Fruit fly (Drosophila melanogaster) whole organism, prepupa: ENCODE results near the gene CG43407.

Source experiments
- CG11294 ChIP-seq: fragments of 200-800 bp; sonication (Bioruptor generic); IDR thresholded peaks from 2 replicates; pipeline ENCODE4 v1.3.6; 2022; ENCODE audit warnings: missing biosample characterization, missing genetic modification characterization
- CG11762 ChIP-seq: fragments of 200-800 bp; sonication (Bioruptor generic); optimal IDR thresholded peaks from 3 replicates; lab custom pipeline; 2016; ENCODE audit warnings: missing biosample characterization, missing genetic modification characterization; ENCODE audit not compliant: insufficient read depth
- CG11902 ChIP-seq: fragments of 200-800 bp; sonication (Bioruptor generic); optimal IDR thresholded peaks from 3 replicates; lab custom pipeline; 2016; ENCODE audit warnings: missing biosample characterization, missing genetic modification characterization
- CG15336 ChIP-seq: fragments of 200-800 bp; sonication (Bioruptor generic); IDR thresholded peaks from 2 replicates; pipeline ENCODE4 v1.3.6; 2022; ENCODE audit warnings: missing biosample characterization, missing genetic modification characterization
- CG1621 ChIP-seq: fragments of 200-800 bp; sonication (Bioruptor generic); optimal IDR thresholded peaks from 3 replicates; lab custom pipeline; 2018; ENCODE audit warnings: missing biosample characterization, mild to moderate bottlenecking, missing genetic modification characterization
- CG16779 ChIP-seq: fragments of 200-800 bp; sonication (Bioruptor generic); optimal IDR thresholded peaks from 3 replicates; lab custom pipeline; 2017; ENCODE audit warnings: missing biosample characterization, mild to moderate bottlenecking, missing genetic modification characterization
- CG3032 ChIP-seq: fragments of 200-800 bp; optimal IDR thresholded peaks from 2 replicates; lab custom pipeline; 2019; ENCODE audit warnings: missing biosample characterization, mild to moderate bottlenecking, missing genetic modification characterization, moderate library complexity
- CG31627 ChIP-seq: fragments of 200-800 bp; sonication (Bioruptor generic); optimal IDR thresholded peaks from 3 replicates; lab custom pipeline; 2016; ENCODE audit warnings: missing biosample characterization, missing genetic modification characterization
- CG32006 ChIP-seq: fragments of 200-800 bp; sonication (Bioruptor generic); optimal IDR thresholded peaks from 3 replicates; lab custom pipeline; 2017; ENCODE audit warnings: missing biosample characterization, mild to moderate bottlenecking, missing genetic modification characterization
- CG34406 ChIP-seq: fragments of 200-800 bp; sonication (Bioruptor generic); optimal IDR thresholded peaks from 3 replicates; lab custom pipeline; 2016; ENCODE audit warnings: missing biosample characterization, missing genetic modification characterization
- CG3919 ChIP-seq: fragments of 200-800 bp; sonication (Bioruptor generic); optimal IDR thresholded peaks from 3 replicates; lab custom pipeline; 2016; ENCODE audit warnings: missing biosample characterization, missing genetic modification characterization
- CG6276 ChIP-seq: fragments of 200-800 bp; sonication (Bioruptor generic); optimal IDR thresholded peaks from 2 replicates; lab custom pipeline; 2017; ENCODE audit warnings: missing biosample characterization, mild to moderate bottlenecking, missing genetic modification characterization
- CG6854 ChIP-seq: fragments of 200-800 bp; sonication (Bioruptor generic); optimal IDR thresholded peaks from 2 replicates; lab custom pipeline; 2017; ENCODE audit warnings: missing biosample characterization, mild to moderate bottlenecking, missing genetic modification characterization
- CG7368 ChIP-seq: fragments of 200-800 bp; sonication (Bioruptor generic); optimal IDR thresholded peaks from 3 replicates; lab custom pipeline; 2016; ENCODE audit warnings: missing biosample characterization, missing genetic modification characterization
- CG8319 ChIP-seq: fragments of 200-800 bp; sonication (Bioruptor generic); optimal IDR thresholded peaks from 3 replicates; lab custom pipeline; 2016; ENCODE audit warnings: missing biosample characterization, missing genetic modification characterization
- CG8632 ChIP-seq: fragments of 200-800 bp; sonication (Bioruptor generic); optimal IDR thresholded peaks from 3 replicates; lab custom pipeline; 2016; ENCODE audit warnings: missing biosample characterization, missing genetic modification characterization
- CG9139 ChIP-seq: fragments of 200-800 bp; sonication (Bioruptor generic); optimal IDR thresholded peaks from 3 replicates; lab custom pipeline; 2017; ENCODE audit warnings: missing biosample characterization, mild to moderate bottlenecking, missing genetic modification characterization
- Eip75B ChIP-seq: fragments of 200-800 bp; sonication (Bioruptor generic); optimal IDR thresholded peaks from 3 replicates; lab custom pipeline; 2016; ENCODE audit warnings: missing biosample characterization, missing genetic modification characterization
- Eip78C ChIP-seq: fragments of 200-800 bp; sonication (Bioruptor generic); peaks from one replicate; lab custom pipeline; 2016; ENCODE audit warnings: missing biosample characterization, missing genetic modification characterization
- Ets21C ChIP-seq: fragments of 200-800 bp; sonication (Bioruptor generic); optimal IDR thresholded peaks from 3 replicates; lab custom pipeline; 2016; ENCODE audit warnings: missing biosample characterization, missing genetic modification characterization
- Ets96B ChIP-seq: fragments of 200-800 bp; optimal IDR thresholded peaks from 2 replicates; lab custom pipeline; 2019; ENCODE audit warnings: missing biosample characterization, mild to moderate bottlenecking, missing genetic modification characterization, moderate library complexity
- Gug ChIP-seq: fragments of 200-800 bp; sonication (Bioruptor generic); IDR thresholded peaks from 2 replicates; pipeline ENCODE4 v1.3.6; 2022; ENCODE audit warnings: missing biosample characterization, missing genetic modification characterization
- Hr38 ChIP-seq: sonication (Bioruptor generic); optimal IDR thresholded peaks from 2 replicates; lab custom pipeline; 2016; ENCODE audit warnings: missing biosample characterization, missing genetic modification characterization
- Hr4 ChIP-seq: fragments of 200-800 bp; sonication (Bioruptor generic); optimal IDR thresholded peaks from 3 replicates; lab custom pipeline; 2016; ENCODE audit warnings: missing biosample characterization, missing genetic modification characterization
- Met ChIP-seq: fragments of 200-800 bp; sonication (Bioruptor generic); optimal IDR thresholded peaks from 3 replicates; lab custom pipeline; 2016; ENCODE audit warnings: missing biosample characterization, missing genetic modification characterization
- OdsH ChIP-seq: fragments of 200-800 bp; sonication (Bioruptor generic); optimal IDR thresholded peaks from 3 replicates; lab custom pipeline; 2016; ENCODE audit warnings: missing biosample characterization, missing genetic modification characterization
- Sox102F ChIP-seq: fragments of 200-800 bp; sonication (Bioruptor generic); optimal IDR thresholded peaks from 2 replicates; lab custom pipeline; 2016; ENCODE audit warnings: missing biosample characterization, mild to moderate bottlenecking, missing genetic modification characterization
- Sox15 ChIP-seq: fragments of 200-800 bp; sonication (Bioruptor generic); optimal IDR thresholded peaks from 3 replicates; lab custom pipeline; 2016; ENCODE audit warnings: missing biosample characterization, missing genetic modification characterization
- achi ChIP-seq: fragments of 200-800 bp; sonication (Bioruptor generic); optimal IDR thresholded peaks from 3 replicates; lab custom pipeline; 2016; ENCODE audit warnings: missing biosample characterization, missing genetic modification characterization
- acj6 ChIP-seq: fragments of 200-800 bp; sonication (Bioruptor generic); optimal IDR thresholded peaks from 3 replicates; lab custom pipeline; 2016; ENCODE audit warnings: missing biosample characterization, missing genetic modification characterization
- dac ChIP-seq: fragments of 200-800 bp; sonication (Bioruptor generic); optimal IDR thresholded peaks from 2 replicates; lab custom pipeline; 2017; ENCODE audit warnings: missing biosample characterization, mild to moderate bottlenecking, missing genetic modification characterization
- dsx ChIP-seq: fragments of 200-800 bp; optimal IDR thresholded peaks from 3 replicates; lab custom pipeline; 2019; ENCODE audit warnings: missing biosample characterization, mild to moderate bottlenecking, missing genetic modification characterization, moderate library complexity; ENCODE audit not compliant: poor library complexity, severe bottlenecking
- eg ChIP-seq: fragments of 200-800 bp; sonication (Bioruptor generic); IDR thresholded peaks from 3 replicates; pipeline ENCODE4 v1.3.6; 2022; ENCODE audit warnings: missing biosample characterization, missing genetic modification characterization
- esn ChIP-seq: fragments of 200-800 bp; sonication (Bioruptor generic); optimal IDR thresholded peaks from 2 replicates; lab custom pipeline; 2016; ENCODE audit warnings: missing biosample characterization, mild to moderate bottlenecking, missing genetic modification characterization, moderate library complexity
- fd59A ChIP-seq: fragments of 200-800 bp; sonication (Bioruptor generic); optimal IDR thresholded peaks from 2 replicates; lab custom pipeline; 2017; ENCODE audit warnings: missing biosample characterization, mild to moderate bottlenecking, missing genetic modification characterization, missing genetic modification reagents
- fd85E ChIP-seq: fragments of 200-800 bp; sonication (Bioruptor generic); optimal IDR thresholded peaks from 3 replicates; lab custom pipeline; 2016; ENCODE audit warnings: missing biosample characterization, missing genetic modification characterization
- fkh ChIP-seq: fragments of 200-800 bp; sonication (Bioruptor generic); optimal IDR thresholded peaks from 3 replicates; lab custom pipeline; 2017; ENCODE audit warnings: missing biosample characterization, mild to moderate bottlenecking, missing genetic modification characterization, moderate library complexity
- lz ChIP-seq: fragments of 200-800 bp; sonication (Bioruptor generic); optimal IDR thresholded peaks from 3 replicates; lab custom pipeline; 2016; ENCODE audit warnings: missing biosample characterization, missing genetic modification characterization
- net ChIP-seq: fragments of 200-800 bp; sonication (Bioruptor generic); optimal IDR thresholded peaks from 3 replicates; lab custom pipeline; 2016; ENCODE audit warnings: missing biosample characterization, missing genetic modification characterization
- pdm3 ChIP-seq: fragments of 200-800 bp; sonication (Bioruptor generic); optimal IDR thresholded peaks from 3 replicates; lab custom pipeline; 2016; ENCODE audit warnings: missing biosample characterization, missing genetic modification characterization
- salr ChIP-seq, 2 experiments: fragments of 200-800 bp; sonication (Bioruptor generic); optimal IDR thresholded peaks; 3 replicates each; lab custom pipeline; 2016 to 2018; ENCODE audit warnings: missing biosample characterization in 2 of 2, missing genetic modification characterization in 2 of 2, mild to moderate bottlenecking in 1 of 2
- spab ChIP-seq: fragments of 200-800 bp; sonication (Bioruptor generic); optimal IDR thresholded peaks from 2 replicates; lab custom pipeline; 2017; ENCODE audit warnings: missing biosample characterization, mild to moderate bottlenecking, missing genetic modification characterization, missing genetic modification reagents
- ss ChIP-seq, 2 experiments: fragments of 200-800 bp; sonication (Bioruptor generic); optimal IDR thresholded peaks; 2 replicates in 1 of 2; 3 replicates in 1 of 2; lab custom pipeline; 2017 to 2018; ENCODE audit warnings: mild to moderate bottlenecking in 2 of 2, missing biosample characterization in 2 of 2, missing genetic modification characterization in 2 of 2, moderate library complexity in 1 of 2
- svp ChIP-seq: fragments of 200-800 bp; sonication (Bioruptor generic); peaks from one replicate; lab custom pipeline; 2016; ENCODE audit warnings: missing biosample characterization, missing genetic modification characterization
- vri ChIP-seq: fragments of 200-800 bp; sonication (Bioruptor generic); optimal IDR thresholded peaks from 3 replicates; lab custom pipeline; 2016; ENCODE audit warnings: missing biosample characterization, mild to moderate bottlenecking, missing genetic modification characterization

CG43407 gene

dm6 chr3L:19078444-19078843 lies 25.3 kb upstream of the CG43407 start (continued):
- TF ChIP-seq salr (GFP tag; optimal IDR thresholded peaks at IDR 0.05; lab: Kevin White, UChicago) (peak in 1 of 2 experiments; percentile 28), Eip75B (GFP tag; lab: Kevin White, UChicago) (no peak), Ets96B (tag; lab: Kevin White, UChicago) (peak; percentile 23), CG3919 (GFP tag; lab: Kevin White, UChicago) (peak; percentile 7), achi (GFP tag; lab: Kevin White, UChicago) (peak; percentile 19), CG11294 (GFP tag; lab: Robert Waterston, UW) (no peak), CG7368 (GFP tag; lab: Kevin White, UChicago) (no peak)

dm6 chr3L:19075976-19076375 lies 22.8 kb upstream of the CG43407 start:
- TF ChIP-seq Eip78C (GFP tag; lab: Kevin White, UChicago) (peak; percentile 5), CG1621 (tag; lab: Kevin White, UChicago) (no peak), Gug (GFP tag; lab: Robert Waterston, UW) (peak; percentile 7; the same call in 1 of the 2 replicates)
- TF ChIP-seq, all 60 proteins: peak for 2

- TF ChIP-seq esn (GFP tag; lab: Kevin White, UChicago) (no peak), CG16779 (tag; lab: Kevin White, UChicago) (no peak), eg (peak; percentile 35; the same call in 2 of the 3 replicates), dsx (GFP tag; lab: Kevin White, UChicago) (no peak), pdm3 (GFP tag; lab: Kevin White, UChicago) (no peak), fkh (no peak), Sox15 (GFP tag; lab: Kevin White, UChicago) (no peak), CG8632 (no peak), CG15336 (0 out of 2 replicates have a peak, but pooled peaks have one; percentile 11), Met (GFP tag; lab: Kevin White, UChicago) (peak; percentile 12), CG9139 (GFP tag; lab: Kevin White, UChicago) (no peak), acj6 (GFP tag; lab: Kevin White, UChicago) (no peak), Ets21C (GFP tag; lab: Kevin White, UChicago) (no peak), Sox102F (GFP tag; lab: Kevin White, UChicago) (no peak), CG11762 (GFP tag; lab: Kevin White, UChicago) (no peak), CG8319 (no peak), OdsH (GFP tag; lab: Kevin White, UChicago) (no peak), Hr38 (no peak), net (GFP tag; lab: Kevin White, UChicago) (no peak), lz (GFP tag; lab: Kevin White, UChicago) (no peak), CG3919 (GFP tag; lab: Kevin White, UChicago) (no peak), fd59A (GFP tag; lab: Kevin White, UChicago) (no peak), CG34406 (no peak), svp (GFP tag; lab: Kevin White, UChicago) (no peak), Hr4 (peak; percentile 7), CG11294 (GFP tag; lab: Robert Waterston, UW) (no peak), Eip75B (GFP tag; lab: Kevin White, UChicago) (no peak), CG3032 (tag; lab: Kevin White, UChicago) (no peak), salr (GFP tag; optimal IDR thresholded peaks at IDR 0.05; lab: Kevin White, UChicago) (no peak), CG32006 (GFP tag; lab: Kevin White, UChicago) (no peak), CG31627 (GFP tag; lab: Kevin White, UChicago) (no peak), spab (GFP tag; lab: Kevin White, UChicago) (no peak), fd85E (GFP tag; lab: Kevin White, UChicago) (no peak), CG1621 (tag; lab: Kevin White, UChicago) (no peak), CG6854 (GFP tag; lab: Kevin White, UChicago) (no peak), CG11902 (no peak), vri (no peak), Ets96B (tag; lab: Kevin White, UChicago) (no peak), Eip78C (GFP tag; lab: Kevin White, UChicago) (peak; percentile 70), ss (GFP tag; optimal IDR thresholded peaks at IDR 0.05; lab: Kevin White, UChicago) (peak in 1 of 2 experiments; percentile 28), achi (GFP tag; lab: Kevin White, UChicago) (no peak), dac (GFP tag; lab: Kevin White, UChicago) (no peak), CG6276 (no peak)
Measured at dm6 chr3L:19074673-19075402, 21.6 kb upstream of the CG43407 start.
